Fruit fly (Drosophila melanogaster): ENCODE data around the gene dl.

The dl gene

dm6 chr2L:17477710-17478109, 27.5 kb upstream of the dl start, which contains the start of gene cass (continued):
- TF ChIP-seq al (GFP tag; IDR thresholded peaks at IDR 0.05) (no peak), CG42726 (GFP tag; IDR thresholded peaks at IDR 0.05; ENCODE audit: partially characterized antibody) (peak; percentile 94), Max (GFP tag; optimal IDR thresholded peaks at IDR 0.05) (peak; percentile 4), CG10462 (GFP tag; optimal IDR thresholded peaks at IDR 0.05) (peak; percentile 100), CG3847 (GFP tag; IDR thresholded peaks at IDR 0.05) (no peak; the same call in 1 of the 2 replicates), Taf1 (GFP tag; IDR thresholded peaks at IDR 0.05) (no peak), peb (GFP tag; IDR thresholded peaks at IDR 0.05) (no peak), twi (tag; optimal IDR thresholded peaks at IDR 0.05) (no peak), CG13296 (GFP tag; optimal IDR thresholded peaks at IDR 0.05) (no peak), disco-r (GFP tag; optimal IDR thresholded peaks at IDR 0.05) (no peak), CG15269 (tag; optimal IDR thresholded peaks at IDR 0.05) (peak; percentile 23), fd96Cb (tag; optimal IDR thresholded peaks at IDR 0.05) (no peak), danr (GFP tag; IDR thresholded peaks at IDR 0.05) (no peak), so (GFP tag; IDR thresholded peaks at IDR 0.05) (no peak), BtbVII (GFP tag; optimal IDR thresholded peaks at IDR 0.05) (no peak), dmrt11E (tag; optimal IDR thresholded peaks at IDR 0.05) (peak; percentile 9), CG9609 (GFP tag; optimal IDR thresholded peaks at IDR 0.05) (no peak), CG2712 (tag; optimal IDR thresholded peaks at IDR 0.05) (peak; percentile 59), Sin3A (optimal IDR thresholded peaks at IDR 0.05) (no peak), E2f2 (GFP tag; IDR thresholded peaks at IDR 0.05) (peak; percentile 71), CG17328 (GFP tag; IDR thresholded peaks at IDR 0.05) (no peak), br (optimal IDR thresholded peaks at IDR 0.05) (no peak), CG18764 (GFP tag; optimal IDR thresholded peaks at IDR 0.05) (no peak), ssp (GFP tag; IDR thresholded peaks at IDR 0.05) (no peak), Rfx (GFP tag; IDR thresholded peaks at IDR 0.05) (no peak), CG6254 (GFP tag; optimal IDR thresholded peaks at IDR 0.05) (no peak), CG6683 (GFP tag; optimal IDR thresholded peaks at IDR 0.05) (no peak), CG12659 (GFP tag; optimal IDR thresholded peaks at IDR 0.05) (peak; percentile 22), CG6791 (GFP tag; IDR thresholded peaks at IDR 0.05; ENCODE audit: partially characterized antibody) (peak; percentile 95), Abd-B (GFP tag; optimal IDR thresholded peaks at IDR 0.05) (no peak), dan (GFP tag; IDR thresholded peaks at IDR 0.05) (no peak), tio (GFP tag; optimal IDR thresholded peaks at IDR 0.05) (no peak), Hey (tag; optimal IDR thresholded peaks at IDR 0.05) (no peak), CG4820 (GFP tag; optimal IDR thresholded peaks at IDR 0.05) (no peak), pnt (GFP tag; optimal IDR thresholded peaks at IDR 0.05) (no peak), CG32532 (GFP tag; IDR thresholded peaks at IDR 0.05) (no peak), GATAe (GFP tag; conservative IDR thresholded peaks at IDR 0.05) (no peak), CG10565 (GFP tag; optimal IDR thresholded peaks at IDR 0.05) (no peak), Hr39 (optimal IDR thresholded peaks at IDR 0.05) (no peak), CkIIα-i1 (GFP tag; IDR thresholded peaks at IDR 0.05) (no peak), CG31441 (GFP tag; IDR thresholded peaks at IDR 0.05) (no peak), pfk (GFP tag; optimal IDR thresholded peaks at IDR 0.05) (no peak), MESR4 (GFP tag; optimal IDR thresholded peaks at IDR 0.05) (peak; percentile 93), Ets65A (GFP tag) (no peak), CG2202 (tag; optimal IDR thresholded peaks at IDR 0.05) (no peak), CG8765 (GFP tag; IDR thresholded peaks at IDR 0.05) (no peak), TFAM (GFP tag; optimal IDR thresholded peaks at IDR 0.05) (no peak), mirr (GFP tag; optimal IDR thresholded peaks at IDR 0.05) (no peak), CG4707 (GFP tag; optimal IDR thresholded peaks at IDR 0.05) (no peak), HLHmδ (GFP tag; optimal IDR thresholded peaks at IDR 0.05) (no peak), da (GFP tag; optimal IDR thresholded peaks at IDR 0.05) (no peak), psq (GFP tag; optimal IDR thresholded peaks at IDR 0.05) (no peak), pros (GFP tag; optimal IDR thresholded peaks at IDR 0.05) (no peak), CG17361 (GFP tag; IDR thresholded peaks at IDR 0.05) (0 out of 3 replicates have a peak, but pooled peaks have one; percentile 18)
